Worm (Caenorhabditis elegans) whole organism, L1 larva: Measurements from ENCODE around the gene C24G6.8.

ENCODE experiments used
- C04F5.9 ChIP-seq: sonication (generic microtip); optimal IDR thresholded peaks from 2 replicates; lab custom pipeline; 2016; ENCODE audit warnings: missing genetic modification characterization, missing compliant biosample characterization
- C16A3.4 ChIP-seq: fragments of 150-350 bp; optimal IDR thresholded peaks from 2 replicates; lab custom pipeline; 2014; ENCODE audit warnings: missing biosample characterization, missing genetic modification characterization
- F16B12.6 ChIP-seq: fragments of 150-350 bp; optimal IDR thresholded peaks from 2 replicates; lab custom pipeline; 2014; ENCODE audit warnings: missing biosample characterization, missing genetic modification characterization
- Y116A8C.19 ChIP-seq: sonication (generic microtip); optimal IDR thresholded peaks from 2 replicates; lab custom pipeline; 2016; ENCODE audit warnings: missing compliant biosample characterization, missing genetic modification characterization, borderline replicate concordance
- aha-1 ChIP-seq: fragments of 150-350 bp; optimal IDR thresholded peaks from 2 replicates; lab custom pipeline; 2014; ENCODE audit warnings: missing biosample characterization, missing genetic modification characterization
- blmp-1 ChIP-seq: fragments of 150-350 bp; optimal IDR thresholded peaks from 2 replicates; lab custom pipeline; 2014; ENCODE audit warnings: missing biosample characterization, missing genetic modification characterization
- ceh-82 ChIP-seq, 3 experiments: fragments of 150-350 bp in 1 of 3; sonication (generic microtip) in 2 of 3; optimal IDR thresholded peaks; 2 replicates each; lab custom pipeline; 2014 to 2017; ENCODE audit warnings: missing biosample characterization in 3 of 3, missing genetic modification characterization in 3 of 3
- ceh-88 ChIP-seq: fragments of 200-800 bp; sonication (Bioruptor generic); IDR thresholded peaks from 2 replicates; pipeline ENCODE4 v1.3.6; 2022; ENCODE audit warnings: missing genetic modification characterization, missing compliant biosample characterization
- ceh-90 ChIP-seq: sonication (generic microtip); optimal IDR thresholded peaks from 2 replicates; lab custom pipeline; 2016; ENCODE audit warnings: missing genetic modification characterization, missing compliant biosample characterization
- ces-1 ChIP-seq: fragments of 150-350 bp; optimal IDR thresholded peaks from 2 replicates; lab custom pipeline; 2014; ENCODE audit warnings: missing biosample characterization, missing genetic modification reagents, missing genetic modification characterization
- dpl-1 ChIP-seq, 3 experiments: fragments of 150-350 bp in 2 of 3; sonication (generic microtip) in 1 of 3; optimal IDR thresholded peaks; 2 replicates each; lab custom pipeline; 2014 to 2017; ENCODE audit warnings: missing biosample characterization in 3 of 3, missing genetic modification characterization in 3 of 3, missing genetic modification reagents in 3 of 3
- dsc-1 ChIP-seq: sonication (generic microtip); optimal IDR thresholded peaks from 2 replicates; lab custom pipeline; 2016; ENCODE audit warnings: mild to moderate bottlenecking, missing genetic modification characterization, missing compliant biosample characterization
- efl-1 ChIP-seq, 4 experiments: fragments of 150-350 bp; optimal IDR thresholded peaks in 3 of 4; peaks in 1 of 4; 1 replicate in 1 of 4; 2 replicates in 3 of 4; lab custom pipeline; 2014; ENCODE audit warnings: missing biosample characterization in 2 of 4, missing genetic modification characterization in 2 of 4, missing genetic modification reagents in 2 of 4
- grh-1 ChIP-seq: fragments of 200-800 bp; sonication (Bioruptor generic); IDR thresholded peaks from 2 replicates; pipeline ENCODE4 v1.3.6; 2022; ENCODE audit warnings: missing genetic modification reagents, missing genetic modification characterization, missing compliant biosample characterization
- hlh-17 ChIP-seq: fragments of 200-800 bp; sonication (Bioruptor generic); optimal IDR thresholded peaks from 2 replicates; lab custom pipeline; 2018; ENCODE audit warnings: missing genetic modification characterization, mild to moderate bottlenecking, missing compliant biosample characterization, moderate library complexity, borderline replicate concordance
- isw-1 ChIP-seq: fragments of 200-800 bp; sonication (Bioruptor generic); IDR thresholded peaks from 2 replicates; pipeline ENCODE4 v1.3.6; 2022; ENCODE audit warnings: missing genetic modification characterization, missing compliant biosample characterization
- jun-1 ChIP-seq: fragments of 150-350 bp; optimal IDR thresholded peaks from 2 replicates; lab custom pipeline; 2014; ENCODE audit warnings: missing biosample characterization, missing genetic modification reagents, missing genetic modification characterization
- lin-35 ChIP-seq, 2 experiments: fragments of 150-350 bp; optimal IDR thresholded peaks; 2 replicates each; lab custom pipeline; 2014; ENCODE audit warnings: missing biosample characterization in 2 of 2, missing genetic modification characterization in 2 of 2, missing genetic modification reagents in 2 of 2
- lsy-2 ChIP-seq, 2 experiments: fragments of 150-350 bp; optimal IDR thresholded peaks; 2 replicates each; lab custom pipeline; 2014; ENCODE audit warnings: missing biosample characterization in 2 of 2, missing genetic modification characterization in 2 of 2
- mab-9 ChIP-seq: fragments of 200-800 bp; sonication (Bioruptor generic); IDR thresholded peaks from 2 replicates; pipeline ENCODE4 v1.3.6; 2022; ENCODE audit warnings: missing genetic modification reagents, missing genetic modification characterization, missing compliant biosample characterization
- mdl-1 ChIP-seq, 2 experiments: fragments of 150-350 bp; optimal IDR thresholded peaks; 2 replicates each; lab custom pipeline; 2014 to 2017; ENCODE audit warnings: missing biosample characterization in 2 of 2, missing genetic modification characterization in 2 of 2, inconsistent platforms in 1 of 2
- mep-1 ChIP-seq: fragments of 150-350 bp; optimal IDR thresholded peaks from 2 replicates; lab custom pipeline; 2014; ENCODE audit warnings: missing biosample characterization, missing genetic modification characterization
- nhr-11 ChIP-seq: fragments of 150-350 bp; optimal IDR thresholded peaks from 2 replicates; lab custom pipeline; 2014; ENCODE audit warnings: missing biosample characterization, missing genetic modification characterization
- nhr-28 ChIP-seq: fragments of 150-350 bp; optimal IDR thresholded peaks from 2 replicates; lab custom pipeline; 2014; ENCODE audit warnings: missing biosample characterization, missing genetic modification characterization
- nhr-77 ChIP-seq: fragments of 150-350 bp; optimal IDR thresholded peaks from 2 replicates; lab custom pipeline; 2014; ENCODE audit warnings: missing biosample characterization, missing genetic modification characterization
- nhr-84 ChIP-seq: sonication (generic microtip); optimal IDR thresholded peaks from 2 replicates; lab custom pipeline; 2017; ENCODE audit warnings: missing biosample characterization, missing genetic modification characterization
- nhr-90 ChIP-seq: sonication (generic microtip); optimal IDR thresholded peaks from 2 replicates; lab custom pipeline; 2016; ENCODE audit warnings: mild to moderate bottlenecking, missing genetic modification characterization, missing compliant biosample characterization; ENCODE audit not compliant: poor library complexity
- pag-3 ChIP-seq: sonication (generic microtip); optimal IDR thresholded peaks from 2 replicates; lab custom pipeline; 2017; ENCODE audit warnings: missing genetic modification characterization, mild to moderate bottlenecking, missing compliant biosample characterization, antibody characterized with exemption, borderline replicate concordance; ENCODE audit not compliant: insufficient read depth
- rnt-1 ChIP-seq: sonication (generic microtip); optimal IDR thresholded peaks from 2 replicates; lab custom pipeline; 2016; ENCODE audit warnings: mild to moderate bottlenecking, missing genetic modification characterization, moderate library complexity, missing compliant biosample characterization
- snu-23 ChIP-seq: sonication (generic microtip); optimal IDR thresholded peaks from 2 replicates; lab custom pipeline; 2016; ENCODE audit warnings: missing genetic modification characterization, missing compliant biosample characterization
- sox-4 ChIP-seq: sonication (generic microtip); optimal IDR thresholded peaks from 2 replicates; lab custom pipeline; 2016; ENCODE audit warnings: missing genetic modification characterization, missing compliant biosample characterization
- unc-130 ChIP-seq: fragments of 150-350 bp; optimal IDR thresholded peaks from 2 replicates; lab custom pipeline; 2017; ENCODE audit warnings: missing biosample characterization, missing genetic modification characterization, inconsistent platforms
- ztf-4 ChIP-seq: fragments of 150-350 bp; optimal IDR thresholded peaks from 2 replicates; lab custom pipeline; 2014; ENCODE audit warnings: missing biosample characterization, missing genetic modification characterization

Gene C24G6.8

ce11 chrV:5548051-5548450 is 12.4 kb upstream of the C24G6.8 start, which contains the start of gene ugt-48:
ugt-48 (minus strand) TSS chrV:5548062.
- no peak for TF ChIP-seq mdl-1 (tag; optimal IDR thresholded peaks at IDR 0.05; lab: Kevin White, UChicago)
- no peak for TF ChIP-seq dpl-1 (GFP tag; optimal IDR thresholded peaks at IDR 0.05; lab: Kevin White, UChicago)
- no peak for TF ChIP-seq sox-4 (tag; lab: Kevin White, UChicago)
- no peak for TF ChIP-seq ces-1 (GFP tag; lab: Kevin White, UChicago)

- no peak for TF ChIP-seq lin-35 (GFP tag; optimal IDR thresholded peaks at IDR 0.05; lab: Kevin White, UChicago)
- no peak for TF ChIP-seq F16B12.6 (tag; lab: Kevin White, UChicago)
- no peak for TF ChIP-seq nhr-90 (tag; lab: Kevin White, UChicago)
Measured at ce11 chrV:5538500-5538899, 2.8 kb upstream of the C24G6.8 start, which contains the start of gene cft-1. cft-1 (plus strand) TSS chrV:5538800.

- TF ChIP-seq nhr-77 (tag; lab: Kevin White, UChicago): no peak
- no peak for TF ChIP-seq ceh-90 (tag; lab: Kevin White, UChicago)
- TF ChIP-seq ceh-88 (GFP tag; lab: Robert Waterston, UW): no peak
- TF ChIP-seq unc-130 (tag; lab: Kevin White, UChicago): peak; percentile 21
- no peak for TF ChIP-seq Y116A8C.19 (tag; lab: Kevin White, UChicago)
- peak in 2 of 3 experiments; percentile 3 to 11 for TF ChIP-seq ceh-82 (tag; optimal IDR thresholded peaks at IDR 0.05; lab: Kevin White, UChicago)
- TF ChIP-seq dpl-1 (GFP tag; optimal IDR thresholded peaks at IDR 0.05; lab: Kevin White, UChicago): peak in 2 of 3 experiments; percentile 20 to 54
- TF ChIP-seq lin-35 (GFP tag; optimal IDR thresholded peaks at IDR 0.05; lab: Kevin White, UChicago): peak; percentile 33 to 52
- peak; percentile 35 for TF ChIP-seq snu-23 (GFP tag; lab: Kevin White, UChicago)
- TF ChIP-seq C04F5.9: no peak
- TF ChIP-seq lsy-2 (tag; optimal IDR thresholded peaks at IDR 0.05; lab: Kevin White, UChicago): peak in 1 of 2 experiments; percentile 61
- no peak for TF ChIP-seq ztf-4 (tag; lab: Kevin White, UChicago)
- no peak for TF ChIP-seq pag-3 (tag; lab: Kevin White, UChicago)
- peak; percentile 33 to 45 for TF ChIP-seq efl-1 (optimal IDR thresholded peaks at IDR 0.05; lab: Kevin White, UChicago)
- TF ChIP-seq efl-1 (GFP tag; optimal IDR thresholded peaks at IDR 0.05 in 1 of 2; lab: Kevin White, UChicago): peak; percentile 35 to 86
- TF ChIP-seq blmp-1 (tag; lab: Kevin White, UChicago): peak; percentile 12
- TF ChIP-seq rnt-1 (tag; lab: Kevin White, UChicago): peak; percentile 5
- TF ChIP-seq C16A3.4: peak; percentile 8
Measured at ce11 chrV:5536240-5536811, 652 bp upstream of the C24G6.8 start, which contains the start of the genes cox-16 and syp-2. cox-16 (minus strand) TSS chrV:5536243. syp-2 (plus strand) TSS chrV:5536487.

ce11 chrV:5533755-5534154 is 1.9 kb downstream of the C24G6.8 start, which contains the start of gene grl-1:
grl-1 (minus strand) TSS chrV:5533855.
- TF ChIP-seq nhr-28 (no peak), mep-1 (tag; lab: Kevin White, UChicago) (no peak), ceh-90 (tag; lab: Kevin White, UChicago) (no peak), hlh-17 (GFP tag; lab: Kevin White, UChicago) (no peak), nhr-11 (no peak), grh-1 (GFP tag; lab: Robert Waterston, UW) (no peak), nhr-84 (tag; lab: Kevin White, UChicago) (no peak), jun-1 (no peak), dsc-1 (tag; lab: Kevin White, UChicago) (no peak), isw-1 (GFP tag; lab: Robert Waterston, UW) (no peak), sox-4 (tag; lab: Kevin White, UChicago) (no peak), C16A3.4 (no peak), ztf-4 (tag; lab: Kevin White, UChicago) (no peak), mab-9 (no peak), aha-1 (tag; lab: Kevin White, UChicago) (no peak)
